Fruit fly (Drosophila melanogaster) whole organism, wandering third instar larva: ENCODE results near the gene CG15306.

ENCODE experiments used
- Dif ChIP-seq: fragments of 200-275, 200-300 bp; sonication (Bioruptor generic); optimal IDR thresholded peaks from 2 replicates; lab custom pipeline; 2018; ENCODE audit warnings: missing biosample characterization, missing genetic modification characterization; ENCODE audit not compliant: partially characterized antibody
- GATAd ChIP-seq: sonication (Bioruptor generic); optimal IDR thresholded peaks from 2 replicates; lab custom pipeline; 2016; ENCODE audit warnings: missing biosample characterization, missing genetic modification characterization
- HLH106 ChIP-seq: fragments of 200-800 bp; optimal IDR thresholded peaks from 3 replicates; lab custom pipeline; 2019; ENCODE audit warnings: missing biosample characterization, mild to moderate bottlenecking, missing genetic modification characterization, moderate library complexity
- Hnf4 ChIP-seq: fragments of 200-800 bp; sonication (Bioruptor generic); optimal IDR thresholded peaks from 2 replicates; lab custom pipeline; 2016; ENCODE audit warnings: missing biosample characterization, mild to moderate bottlenecking, missing genetic modification characterization
- Hr78 ChIP-seq: fragments of >200 bp; optimal IDR thresholded peaks from 2 replicates; lab custom pipeline; 2017; ENCODE audit warnings: missing biosample characterization, missing genetic modification characterization
- OdsH ChIP-seq: fragments of 200-800 bp; sonication (Bioruptor generic); optimal IDR thresholded peaks from 2 replicates; lab custom pipeline; 2016; ENCODE audit warnings: missing biosample characterization, mild to moderate bottlenecking, missing genetic modification characterization
- Sp1 ChIP-seq: fragments of 200-800 bp; sonication (Bioruptor generic); optimal IDR thresholded peaks from 3 replicates; lab custom pipeline; 2019; ENCODE audit warnings: missing biosample characterization, mild to moderate bottlenecking, missing genetic modification characterization, moderate library complexity
- br ChIP-seq: fragments of 200-800 bp; sonication (Bioruptor generic); optimal IDR thresholded peaks from 2 replicates; lab custom pipeline; 2016; ENCODE audit warnings: missing biosample characterization, missing genetic modification characterization
- dsf ChIP-seq: sonication (Bioruptor generic); optimal IDR thresholded peaks from 2 replicates; lab custom pipeline; 2016; ENCODE audit warnings: missing biosample characterization, missing genetic modification characterization, borderline replicate concordance
- fru ChIP-seq: fragments of 200-800 bp; sonication (Bioruptor generic); optimal IDR thresholded peaks from 3 replicates; lab custom pipeline; 2016; ENCODE audit warnings: missing biosample characterization, mild to moderate bottlenecking, missing genetic modification characterization
- h ChIP-seq: fragments of 200-800 bp; sonication (Bioruptor generic); optimal IDR thresholded peaks from 3 replicates; lab custom pipeline; 2016; ENCODE audit warnings: missing biosample characterization, mild to moderate bottlenecking, missing genetic modification characterization
- usp ChIP-seq: fragments of >200 bp; optimal IDR thresholded peaks from 2 replicates; lab custom pipeline; 2017; ENCODE audit warnings: missing biosample characterization, missing genetic modification characterization
- woc ChIP-seq: sonication (Bioruptor generic); optimal IDR thresholded peaks from 2 replicates; lab custom pipeline; 2016; ENCODE audit warnings: missing biosample characterization, mild to moderate bottlenecking, missing genetic modification characterization

DNA sequence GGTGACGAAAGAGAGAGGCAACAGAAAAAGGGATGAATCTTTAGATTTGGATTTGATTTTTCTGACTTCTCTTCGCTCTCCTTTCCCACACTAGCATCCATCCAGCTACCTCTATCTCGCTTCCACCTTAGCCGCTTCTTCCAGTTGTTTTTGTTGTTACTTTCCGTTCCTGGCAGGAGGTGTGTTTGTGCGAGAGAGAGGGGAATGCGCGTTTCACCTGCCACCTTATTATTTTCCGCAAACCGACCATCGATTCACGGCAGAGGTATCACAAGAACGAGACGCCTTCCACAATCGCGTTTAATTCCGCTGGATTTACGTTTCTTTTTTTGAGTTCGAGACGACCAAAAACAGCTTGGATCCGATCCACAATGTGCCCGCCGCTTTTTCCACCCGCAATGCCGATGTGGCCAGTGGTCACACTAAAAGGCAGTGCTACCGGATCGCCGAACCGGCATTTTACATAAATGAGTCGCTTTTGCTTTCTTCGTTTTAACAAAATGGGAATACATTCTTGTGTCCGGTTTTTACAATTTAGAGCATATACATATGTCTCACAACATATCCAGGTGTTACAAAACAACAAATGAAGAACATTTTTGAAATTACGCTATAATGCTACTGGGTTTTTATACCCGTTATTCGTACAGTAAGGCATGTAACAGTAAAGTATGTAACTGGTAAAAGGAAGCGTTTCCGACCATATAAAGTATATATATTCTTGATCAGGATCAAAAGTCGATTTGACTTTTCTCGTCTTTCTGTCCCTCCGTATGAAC is 5.9 kb downstream of the CG15306 start, which contains the start of gene alpha-Man-Ia:
- no peak for TF ChIP-seq Dif (GFP tag; lab: Kevin White, UChicago)
- no peak for TF ChIP-seq Hr78
- no peak for TF ChIP-seq Sp1 (GFP tag; lab: Kevin White, UChicago)
- TF ChIP-seq GATAd (GFP tag; lab: Kevin White, UChicago), result no peak
- TF ChIP-seq dsf (GFP tag; lab: Kevin White, UChicago), result no peak
- TF ChIP-seq OdsH (GFP tag; lab: Kevin White, UChicago), result no peak
- no peak for TF ChIP-seq usp (GFP tag; lab: Kevin White, UChicago)
- TF ChIP-seq Hnf4, result peak; percentile 32
- peak; percentile 24 for TF ChIP-seq fru
- no peak for TF ChIP-seq woc
- TF ChIP-seq HLH106 (tag; lab: Kevin White, UChicago), result peak; percentile 26
- no peak for TF ChIP-seq h (GFP tag; lab: Kevin White, UChicago)
- no peak for TF ChIP-seq br (GFP tag; lab: Kevin White, UChicago)
